Fruit fly (Drosophila melanogaster): ENCODE measurements around the gene sima.

The sima gene

DNA sequence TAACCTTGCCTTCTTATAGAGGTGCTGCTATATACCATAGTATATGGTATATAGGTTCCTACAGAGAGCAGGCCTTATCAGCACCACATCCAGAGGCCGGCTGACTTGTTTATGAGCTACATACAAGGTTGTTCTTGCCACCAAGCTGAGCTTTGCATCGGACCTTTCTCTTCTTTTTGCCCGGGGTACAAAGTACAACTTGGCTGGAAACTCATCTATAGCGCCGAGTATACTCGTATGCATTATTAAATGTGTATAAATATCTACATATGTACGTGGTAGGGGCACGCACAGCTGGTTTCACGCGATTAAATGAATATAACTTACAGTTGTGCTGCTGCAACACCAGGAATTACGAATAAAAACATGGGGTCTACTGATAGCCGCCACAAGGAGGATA lies 44.2 kb upstream of the sima start:
- no peak for TF ChIP-seq fru (GFP tag; optimal IDR thresholded peaks at IDR 0.05)
- TF ChIP-seq Sp1 (GFP tag; optimal IDR thresholded peaks at IDR 0.05): no peak
- no peak for TF ChIP-seq Dfd (GFP tag; optimal IDR thresholded peaks at IDR 0.05)
- no peak for TF ChIP-seq rgr (GFP tag; optimal IDR thresholded peaks at IDR 0.05)
- TF ChIP-seq brk (GFP tag; optimal IDR thresholded peaks at IDR 0.05): no peak
- no peak for TF ChIP-seq Mio (GFP tag; optimal IDR thresholded peaks at IDR 0.05)
- no peak for TF ChIP-seq Vsx2 (GFP tag; optimal IDR thresholded peaks at IDR 0.05; ENCODE audit: partially characterized antibody)
- no peak for TF ChIP-seq CG32264 (GFP tag; optimal IDR thresholded peaks at IDR 0.05)

DNA sequence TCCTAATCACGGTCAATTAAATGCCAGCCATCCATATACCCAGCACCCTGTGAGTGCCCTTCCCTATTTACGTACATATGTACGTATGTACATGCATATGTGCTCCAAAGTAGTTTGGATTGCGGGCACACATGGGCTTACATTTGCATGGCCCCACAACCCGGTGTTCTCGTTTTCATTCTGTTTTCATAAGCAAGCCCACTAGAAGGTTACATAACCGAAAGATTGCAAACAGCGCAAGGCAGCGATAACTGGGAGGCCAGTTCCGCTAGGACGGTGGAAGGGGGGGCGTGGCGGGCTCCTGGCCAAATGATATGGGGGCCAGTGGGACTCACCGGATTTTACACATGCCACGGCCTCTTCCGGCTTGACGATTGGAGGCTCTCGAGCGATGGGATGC lies 43.6 kb upstream of the sima start:
- TF ChIP-seq Rel (GFP tag; optimal IDR thresholded peaks at IDR 0.05) (no peak), Rel (tag; optimal IDR thresholded peaks at IDR 0.05) (no peak), Sp1 (GFP tag; optimal IDR thresholded peaks at IDR 0.05) (no peak), jim (GFP tag; optimal IDR thresholded peaks at IDR 0.05) (no peak), OdsH (GFP tag; optimal IDR thresholded peaks at IDR 0.05) (no peak), fru (GFP tag; optimal IDR thresholded peaks at IDR 0.05) (no peak), psq (GFP tag; optimal IDR thresholded peaks at IDR 0.05) (no peak), Dif (GFP tag; optimal IDR thresholded peaks at IDR 0.05; ENCODE audit: partially characterized antibody) (no peak), rgr (GFP tag; optimal IDR thresholded peaks at IDR 0.05) (no peak), Vsx2 (GFP tag; optimal IDR thresholded peaks at IDR 0.05; ENCODE audit: partially characterized antibody) (no peak), h (GFP tag; optimal IDR thresholded peaks at IDR 0.05) (no peak), Hnf4 (GFP tag; optimal IDR thresholded peaks at IDR 0.05) (no peak), HLH106 (tag; optimal IDR thresholded peaks at IDR 0.05) (no peak), Myc (optimal IDR thresholded peaks at IDR 0.05) (no peak), br (GFP tag; optimal IDR thresholded peaks at IDR 0.05) (no peak)

DNA sequence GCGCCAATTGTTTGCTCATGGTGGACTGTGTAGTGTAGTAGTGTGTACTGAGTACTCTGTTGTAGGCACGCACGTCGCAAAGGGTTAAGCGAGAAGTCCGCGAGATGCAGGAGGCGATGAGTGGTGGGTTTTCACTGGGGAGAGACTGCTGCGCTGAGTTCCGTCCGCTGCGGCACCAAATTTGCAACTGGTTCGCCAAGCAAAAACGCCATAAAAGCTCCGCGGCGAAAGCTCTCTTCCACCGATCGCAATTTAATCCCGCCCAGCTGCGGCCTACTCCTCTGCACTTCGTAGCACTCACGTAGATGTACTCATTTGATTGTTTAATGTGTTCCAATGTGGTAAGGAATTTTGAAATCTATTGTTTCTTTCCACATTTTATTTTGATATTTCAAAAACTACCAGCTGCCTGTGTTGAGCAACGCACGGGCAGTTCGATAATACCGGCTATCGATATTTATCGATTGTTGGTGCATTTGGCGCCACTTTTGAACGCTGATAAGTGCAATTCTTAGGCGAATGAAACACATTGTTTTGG lies 43.1 kb upstream of the sima start, which contains the start of gene CG7920:
Gene CG7920, minus strand, starts transcription at position 308 of the 538 bp plus-strand sequence.
- TF ChIP-seq lola (GFP tag; optimal IDR thresholded peaks at IDR 0.05) (no peak), Dif (GFP tag; optimal IDR thresholded peaks at IDR 0.05; ENCODE audit: partially characterized antibody) (peak; percentile 54), rgr (GFP tag; optimal IDR thresholded peaks at IDR 0.05) (peak; percentile 56), OdsH (GFP tag; optimal IDR thresholded peaks at IDR 0.05) (peak; percentile 19), tai (GFP tag; optimal IDR thresholded peaks at IDR 0.05) (no peak), Jra (GFP tag; optimal IDR thresholded peaks at IDR 0.05) (peak; percentile 53), Vsx2 (GFP tag; optimal IDR thresholded peaks at IDR 0.05; ENCODE audit: partially characterized antibody) (peak; percentile 61), fru (GFP tag; optimal IDR thresholded peaks at IDR 0.05) (peak; percentile 56), usp (GFP tag; optimal IDR thresholded peaks at IDR 0.05) (no peak), br (GFP tag; optimal IDR thresholded peaks at IDR 0.05) (peak; percentile 4), CrebA (GFP tag; optimal IDR thresholded peaks at IDR 0.05; ENCODE audit: borderline replicate concordance) (no peak), Rel (GFP tag; optimal IDR thresholded peaks at IDR 0.05) (no peak), Rel (tag; optimal IDR thresholded peaks at IDR 0.05) (peak; percentile 70), pan (optimal IDR thresholded peaks at IDR 0.05) (no peak), GATAd (GFP tag; optimal IDR thresholded peaks at IDR 0.05) (peak; percentile 82), foxo (GFP tag; optimal IDR thresholded peaks at IDR 0.05) (peak in 1 of 2 experiments; percentile 52), CG9705 (GFP tag; optimal IDR thresholded peaks at IDR 0.05) (peak; percentile 37), ey (GFP tag; optimal IDR thresholded peaks at IDR 0.05) (peak; percentile 3), Sp1 (GFP tag; optimal IDR thresholded peaks at IDR 0.05) (peak; percentile 63), Hnf4 (GFP tag; optimal IDR thresholded peaks at IDR 0.05) (peak; percentile 58), Myc (optimal IDR thresholded peaks at IDR 0.05) (peak; percentile 1), Dfd (GFP tag; optimal IDR thresholded peaks at IDR 0.05) (no peak), Hr78 (GFP tag; optimal IDR thresholded peaks at IDR 0.05) (no peak), h (GFP tag; optimal IDR thresholded peaks at IDR 0.05) (peak; percentile 51)

DNA sequence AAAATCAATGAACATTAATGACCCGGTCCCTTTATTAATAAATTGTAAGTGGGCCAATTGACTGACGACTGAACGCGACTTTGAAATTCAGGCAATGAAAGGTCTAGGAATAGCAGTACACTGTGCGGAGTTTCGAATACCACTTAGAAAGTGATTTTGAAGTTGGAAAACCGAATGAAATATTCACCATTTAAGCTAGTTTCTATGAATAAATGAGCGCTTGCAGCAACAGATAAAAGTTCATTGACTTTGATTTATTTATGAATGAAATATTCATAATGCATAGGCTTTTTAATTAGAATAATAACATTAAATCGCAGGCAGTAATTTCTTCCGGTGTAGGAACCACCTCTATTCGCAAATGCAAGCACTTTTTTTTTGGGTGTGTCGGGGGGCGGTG lies 37.1 kb upstream of the sima start:
- TF ChIP-seq woc (GFP tag; optimal IDR thresholded peaks at IDR 0.05) (no peak), h (GFP tag; optimal IDR thresholded peaks at IDR 0.05) (peak; percentile 38), fru (GFP tag; optimal IDR thresholded peaks at IDR 0.05) (peak; percentile 22), lola (GFP tag; optimal IDR thresholded peaks at IDR 0.05) (no peak), Jra (GFP tag; optimal IDR thresholded peaks at IDR 0.05) (no peak), dsf (GFP tag; optimal IDR thresholded peaks at IDR 0.05; ENCODE audit: borderline replicate concordance) (no peak), rgr (GFP tag; optimal IDR thresholded peaks at IDR 0.05) (peak; percentile 33), foxo (GFP tag; optimal IDR thresholded peaks at IDR 0.05) (peak in 1 of 2 experiments; percentile 12), Sp1 (GFP tag; optimal IDR thresholded peaks at IDR 0.05) (peak; percentile 7), ey (GFP tag; optimal IDR thresholded peaks at IDR 0.05) (peak; percentile 20), psq (GFP tag; optimal IDR thresholded peaks at IDR 0.05) (peak; percentile 14), Vsx2 (GFP tag; optimal IDR thresholded peaks at IDR 0.05; ENCODE audit: partially characterized antibody) (no peak), Hr78 (GFP tag; optimal IDR thresholded peaks at IDR 0.05) (no peak), tai (GFP tag; optimal IDR thresholded peaks at IDR 0.05) (no peak)
